Fruit fly (Drosophila melanogaster) whole organism, embryonic: ENCODE data around the gene synr.
A peak's percentile ranks its signal among the peaks of the same experiment; 100 is the strongest.

Experiments
- Bteb2 ChIP-seq: fragments of 200-800 bp; sonication (Bioruptor generic); optimal IDR thresholded peaks from 2 replicates; lab custom pipeline; 2016; ENCODE audit warnings: missing biosample characterization, missing genetic modification characterization
- CG10267 ChIP-seq: fragments of 200-800 bp; sonication (Bioruptor generic); optimal IDR thresholded peaks from 2 replicates; lab custom pipeline; 2018; ENCODE audit warnings: missing biosample characterization, mild to moderate bottlenecking, missing genetic modification characterization, moderate library complexity
- CG10462 ChIP-seq: fragments of 200-800 bp; sonication (Bioruptor generic); optimal IDR thresholded peaks from 2 replicates; lab custom pipeline; 2016; ENCODE audit warnings: missing biosample characterization, missing genetic modification characterization
- CG10543 ChIP-seq: fragments of 200-800 bp; sonication (Bioruptor generic); optimal IDR thresholded peaks from 3 replicates; lab custom pipeline; 2017; ENCODE audit warnings: missing biosample characterization, mild to moderate bottlenecking, missing genetic modification characterization, moderate library complexity
- CG11093 ChIP-seq: fragments of 200-800 bp; sonication (Bioruptor generic); IDR thresholded peaks from 3 replicates; pipeline ENCODE4 v1.3.6; 2022; ENCODE audit warnings: missing biosample characterization, missing genetic modification characterization
- CG12071 ChIP-seq: fragments of 200-800 bp; sonication (Bioruptor generic); optimal IDR thresholded peaks from 3 replicates; lab custom pipeline; 2018; ENCODE audit warnings: missing biosample characterization, mild to moderate bottlenecking, missing genetic modification characterization
- CG15696 ChIP-seq: fragments of 200-800 bp; sonication (Bioruptor generic); optimal IDR thresholded peaks from 2 replicates; lab custom pipeline; 2019; ENCODE audit warnings: missing biosample characterization, mild to moderate bottlenecking, missing genetic modification characterization, moderate library complexity
- CG1602 ChIP-seq: fragments of 200-800 bp; sonication (Bioruptor generic); optimal IDR thresholded peaks from 3 replicates; lab custom pipeline; 2016; ENCODE audit warnings: missing biosample characterization, missing genetic modification characterization
- CG2712 ChIP-seq: fragments of 200-800 bp; optimal IDR thresholded peaks from 3 replicates; lab custom pipeline; 2019; ENCODE audit warnings: missing biosample characterization, mild to moderate bottlenecking, missing genetic modification characterization, moderate library complexity
- CG2875 ChIP-seq: fragments of 200-800 bp; sonication (Bioruptor generic); optimal IDR thresholded peaks from 2 replicates; lab custom pipeline; 2017; ENCODE audit warnings: missing biosample characterization, mild to moderate bottlenecking, missing genetic modification characterization, missing genetic modification reagents
- CG2889 ChIP-seq: fragments of 200-800 bp; sonication (Bioruptor generic); IDR thresholded peaks from 3 replicates; pipeline ENCODE4 v1.3.6; 2022; ENCODE audit warnings: missing biosample characterization, missing genetic modification characterization
- CG4424 ChIP-seq: fragments of 200-800 bp; sonication (Bioruptor generic); optimal IDR thresholded peaks from 3 replicates; lab custom pipeline; 2016; ENCODE audit warnings: missing biosample characterization, missing genetic modification characterization
- CG6272 ChIP-seq: fragments of 200-800 bp; sonication (Bioruptor generic); IDR thresholded peaks from 2 replicates; pipeline ENCODE4 v1.3.6; 2022; ENCODE audit warnings: missing biosample characterization, missing genetic modification characterization
- CG9727 ChIP-seq: fragments of 200-800 bp; sonication (Bioruptor generic); optimal IDR thresholded peaks from 3 replicates; lab custom pipeline; 2017; ENCODE audit warnings: missing biosample characterization, mild to moderate bottlenecking, missing genetic modification characterization
- Ets65A ChIP-seq: fragments of 200-800 bp; sonication (Bioruptor generic); peaks from one replicate; lab custom pipeline; 2016; ENCODE audit warnings: missing biosample characterization, missing genetic modification characterization
- Jarid2 ChIP-seq: fragments of 200-800 bp; sonication (Bioruptor generic); optimal IDR thresholded peaks from 3 replicates; lab custom pipeline; 2017; ENCODE audit warnings: mild to moderate bottlenecking, missing biosample characterization, missing genetic modification reagents, missing genetic modification characterization
- Med ChIP-seq: fragments of 200-800 bp; sonication (Bioruptor generic); peaks from one replicate; lab custom pipeline; 2016; ENCODE audit warnings: missing biosample characterization, missing genetic modification characterization, mild to moderate bottlenecking, inconsistent platforms, moderate library complexity
- NK7.1 ChIP-seq: fragments of 200-800 bp; sonication (Bioruptor generic); optimal IDR thresholded peaks from 3 replicates; lab custom pipeline; 2016; ENCODE audit warnings: missing biosample characterization, missing genetic modification characterization
- corto ChIP-seq: fragments of 200-800 bp; sonication (Bioruptor generic); optimal IDR thresholded peaks from 2 replicates; lab custom pipeline; 2016; ENCODE audit warnings: missing biosample characterization, mild to moderate bottlenecking, missing genetic modification characterization, moderate library complexity
- crp ChIP-seq, 2 experiments: fragments of 200-800 bp; sonication (Bioruptor generic); optimal IDR thresholded peaks; 2 replicates in 1 of 2; 3 replicates in 1 of 2; lab custom pipeline; 2017; ENCODE audit warnings: missing biosample characterization in 2 of 2, missing genetic modification characterization in 2 of 2, mild to moderate bottlenecking in 1 of 2, moderate library complexity in 1 of 2
- eyg ChIP-seq: fragments of 200-800 bp; sonication (Bioruptor generic); optimal IDR thresholded peaks from 3 replicates; lab custom pipeline; 2016; ENCODE audit warnings: missing biosample characterization, missing genetic modification characterization
- hbn ChIP-seq: fragments of 200-800 bp; sonication (Bioruptor generic); IDR thresholded peaks from 2 replicates; pipeline ENCODE4 v1.3.6; 2022; ENCODE audit warnings: missing biosample characterization, missing genetic modification characterization; ENCODE audit not compliant: partially characterized antibody
- hth ChIP-seq: fragments of >200 bp; optimal IDR thresholded peaks from 2 replicates; lab custom pipeline; 2017; ENCODE audit warnings: inconsistent platforms
- lov ChIP-seq, 2 experiments: fragments of 200-800 bp in 1 of 2; fragments of >200 bp in 1 of 2; sonication (Bioruptor generic) in 1 of 2; IDR thresholded peaks in 1 of 2; optimal IDR thresholded peaks in 1 of 2; 2 replicates in 1 of 2; 3 replicates in 1 of 2; pipeline versions ENCODE4 v1.3.6 to Lab custom; 2017 to 2022; ENCODE audit warnings: missing biosample characterization in 1 of 2, missing genetic modification characterization in 1 of 2
- odd ChIP-seq: fragments of 200-800 bp; sonication (Bioruptor generic); optimal IDR thresholded peaks from 2 replicates; lab custom pipeline; 2017; ENCODE audit warnings: missing biosample characterization, mild to moderate bottlenecking, missing genetic modification characterization
- onecut ChIP-seq: fragments of 200-800 bp; sonication (Bioruptor generic); IDR thresholded peaks from 2 replicates; pipeline ENCODE4 v1.3.6; 2022; ENCODE audit warnings: missing biosample characterization, missing genetic modification characterization
- pan ChIP-seq, 4 experiments: fragments of >200 bp in 3 of 4; fragments of 200-800 bp in 1 of 4; sonication (Bioruptor generic) in 1 of 4; optimal IDR thresholded peaks in 3 of 4; IDR thresholded peaks in 1 of 4; 2 replicates each; pipeline versions ENCODE4 v1.3.6 to Lab custom; 2017 to 2022; ENCODE audit warnings: missing biosample characterization in 2 of 4, missing genetic modification characterization in 2 of 4, mixed read lengths in 1 of 4
- peb ChIP-seq: fragments of 200-800 bp; sonication (Bioruptor generic); IDR thresholded peaks from 2 replicates; pipeline ENCODE4 v1.3.6; 2022; ENCODE audit warnings: missing biosample characterization, missing genetic modification characterization
- ranshi ChIP-seq: fragments of 200-800 bp; sonication (Bioruptor generic); IDR thresholded peaks from 2 replicates; pipeline ENCODE4 v1.3.6; 2022; ENCODE audit warnings: missing biosample characterization, missing genetic modification characterization
- run ChIP-seq: fragments of 200-800 bp; sonication (Bioruptor generic); optimal IDR thresholded peaks from 3 replicates; lab custom pipeline; 2018; ENCODE audit warnings: missing biosample characterization, mild to moderate bottlenecking, missing genetic modification characterization
- scrt ChIP-seq: fragments of 200-800 bp; sonication (Bioruptor generic); optimal IDR thresholded peaks from 2 replicates; lab custom pipeline; 2018; ENCODE audit warnings: missing biosample characterization, mild to moderate bottlenecking, missing genetic modification characterization, moderate library complexity
- sens ChIP-seq: fragments of 200-800 bp; sonication (Bioruptor generic); peaks from one replicate; lab custom pipeline; 2016; ENCODE audit warnings: missing biosample characterization, missing genetic modification characterization
- seq ChIP-seq: fragments of 200-800 bp; sonication (Bioruptor generic); IDR thresholded peaks from 2 replicates; pipeline ENCODE4 v1.3.6; 2022; ENCODE audit warnings: missing biosample characterization, missing genetic modification characterization
- usp ChIP-seq: fragments of >200 bp; optimal IDR thresholded peaks from 2 replicates; lab custom pipeline; 2017; ENCODE audit warnings: missing biosample characterization, missing genetic modification characterization

The synr gene

DNA sequence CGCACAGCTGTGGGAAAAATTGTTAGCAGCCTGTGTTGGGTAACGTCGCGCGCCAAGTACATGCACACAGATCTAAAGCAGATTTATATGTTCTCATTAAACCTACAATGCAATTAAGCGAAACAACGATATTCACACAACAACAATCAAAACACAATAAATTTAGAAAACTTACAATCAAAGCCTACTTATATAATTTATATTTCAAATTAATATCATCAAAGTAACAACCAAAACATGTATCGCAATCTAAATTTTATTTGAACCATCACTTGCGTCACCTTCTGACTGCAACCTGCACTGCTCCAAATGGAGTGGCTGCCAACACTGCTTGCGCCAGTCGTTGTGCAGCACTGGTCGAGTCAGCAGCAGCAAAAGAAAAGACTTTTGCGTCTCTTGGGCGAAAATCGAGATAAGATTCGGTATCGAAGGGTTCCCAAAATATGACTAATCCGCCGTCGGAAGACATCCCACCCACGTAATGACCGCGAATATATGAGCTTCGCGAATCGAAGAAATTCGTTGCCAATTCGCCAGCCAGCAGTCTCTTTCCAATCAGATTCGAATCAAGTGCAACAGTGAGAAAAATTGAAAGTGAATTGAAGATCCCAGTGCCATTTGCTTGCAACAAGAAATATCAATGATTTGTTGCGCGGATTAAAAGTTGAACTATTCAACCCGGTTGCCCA lies 38.9 kb downstream of the synr start, which contains the start of the genes CG8892 and CG34126 (continued):
- TF ChIP-seq pan (optimal IDR thresholded peaks at IDR 0.05; lab: Kevin White, UChicago) (no peak), pan (GFP tag; optimal IDR thresholded peaks at IDR 0.05 in 1 of 2, IDR thresholded peaks at IDR 0.05 in 1 of 2) (peak in 1 of 2 experiments; percentile 94), run (tag; lab: Kevin White, UChicago) (peak; percentile 82), CG4424 (GFP tag; lab: Kevin White, UChicago) (peak; percentile 99), odd (GFP tag; lab: Kevin White, UChicago) (peak; percentile 90), Jarid2 (GFP tag; lab: Kevin White, UChicago) (peak; percentile 88), CG6272 (GFP tag; lab: Robert Waterston, UW) (peak; percentile 97), CG1602 (GFP tag; lab: Kevin White, UChicago) (peak; percentile 99), CG2712 (tag; lab: Kevin White, UChicago) (peak; percentile 98), usp (GFP tag; lab: Kevin White, UChicago) (no peak), CG11093 (GFP tag; lab: Robert Waterston, UW) (peak; percentile 96), CG2889 (GFP tag; lab: Robert Waterston, UW) (peak; percentile 95), corto (GFP tag; lab: Kevin White, UChicago) (peak; percentile 95), CG9727 (GFP tag; lab: Kevin White, UChicago) (peak; percentile 97), peb (GFP tag; lab: Robert Waterston, UW) (peak; percentile 93), CG12071 (GFP tag; lab: Kevin White, UChicago) (peak; percentile 88), CG10267 (tag; lab: Kevin White, UChicago) (peak; percentile 100), crp (GFP tag; optimal IDR thresholded peaks at IDR 0.05; lab: Kevin White, UChicago) (peak; percentile 84 to 94), CG2875 (GFP tag; lab: Kevin White, UChicago) (peak; percentile 91), ranshi (GFP tag; lab: Robert Waterston, UW) (peak; percentile 94), CG10462 (GFP tag; lab: Kevin White, UChicago) (peak; percentile 97), NK7.1 (GFP tag; lab: Kevin White, UChicago) (peak; percentile 82), hbn (no peak), Med (GFP tag; lab: Kevin White, UChicago) (peak; percentile 99), seq (GFP tag; lab: Robert Waterston, UW) (peak; percentile 94), eyg (GFP tag; lab: Kevin White, UChicago) (peak; percentile 92), hth (lab: Kevin White, UChicago) (no peak)

dm6 chr2L:4982098-4982646 lies 39.6 kb downstream of the synr start:
- TF ChIP-seq sens (peak; percentile 61), CG15696 (tag; lab: Kevin White, UChicago) (no peak), lov (optimal IDR thresholded peaks at IDR 0.05; lab: Kevin White, UChicago) (no peak), lov (GFP tag; IDR thresholded peaks at IDR 0.05; lab: Robert Waterston, UW) (0 out of 3 replicates have a peak, but pooled peaks have one; percentile 42), Ets65A (peak; percentile 88), CG10543 (GFP tag; lab: Kevin White, UChicago) (no peak), onecut (GFP tag; lab: Robert Waterston, UW) (peak; percentile 60), Bteb2 (GFP tag; lab: Kevin White, UChicago) (no peak), peb (GFP tag; lab: Robert Waterston, UW) (no peak), Med (GFP tag; lab: Kevin White, UChicago) (peak; percentile 78), scrt (peak; percentile 58)
- TF ChIP-seq, all 482 proteins: peak for 6
